Worm (Caenorhabditis elegans) whole organism, L4 larva: Measurements from ENCODE around the gene C34C12.9.

Experiments used
- Y75B8A.6 ChIP-seq: fragments of 200-800 bp; sonication (Bioruptor generic); IDR thresholded peaks from 2 replicates; pipeline ENCODE4 v1.3.6; 2022; ENCODE audit warnings: missing genetic modification reagents, missing genetic modification characterization, missing compliant biosample characterization
- aly-2 ChIP-seq: sonication (generic microtip); optimal IDR thresholded peaks from 2 replicates; lab custom pipeline; 2018; ENCODE audit warnings: missing biosample characterization, missing genetic modification characterization
- nhr-237 ChIP-seq: sonication (generic microtip); optimal IDR thresholded peaks from 2 replicates; lab custom pipeline; 2017; ENCODE audit warnings: missing biosample characterization, missing genetic modification characterization
- nhr-25 ChIP-seq: sonication (generic microtip); optimal IDR thresholded peaks from 2 replicates; lab custom pipeline; 2017; ENCODE audit warnings: missing genetic modification characterization, mild to moderate bottlenecking, missing compliant biosample characterization, antibody characterized with exemption, moderate library complexity, borderline replicate concordance; ENCODE audit not compliant: insufficient read depth
- nhr-28 ChIP-seq: fragments of 150-350 bp; optimal IDR thresholded peaks from 2 replicates; lab custom pipeline; 2014; ENCODE audit warnings: missing biosample characterization, missing genetic modification characterization
- tra-1 ChIP-seq: fragments of 200-800 bp; sonication (Bioruptor generic); IDR thresholded peaks from 2 replicates; pipeline ENCODE4 v1.3.6; 2022; ENCODE audit warnings: missing genetic modification reagents, missing genetic modification characterization, missing compliant biosample characterization
- ztf-11 ChIP-seq: fragments of 150-350 bp; optimal IDR thresholded peaks from 2 replicates; lab custom pipeline; 2014; ENCODE audit warnings: missing biosample characterization, missing genetic modification characterization
- ztf-7 ChIP-seq: fragments of 150-350 bp; optimal IDR thresholded peaks from 2 replicates; lab custom pipeline; 2014; ENCODE audit warnings: missing biosample characterization, missing genetic modification characterization

DNA sequence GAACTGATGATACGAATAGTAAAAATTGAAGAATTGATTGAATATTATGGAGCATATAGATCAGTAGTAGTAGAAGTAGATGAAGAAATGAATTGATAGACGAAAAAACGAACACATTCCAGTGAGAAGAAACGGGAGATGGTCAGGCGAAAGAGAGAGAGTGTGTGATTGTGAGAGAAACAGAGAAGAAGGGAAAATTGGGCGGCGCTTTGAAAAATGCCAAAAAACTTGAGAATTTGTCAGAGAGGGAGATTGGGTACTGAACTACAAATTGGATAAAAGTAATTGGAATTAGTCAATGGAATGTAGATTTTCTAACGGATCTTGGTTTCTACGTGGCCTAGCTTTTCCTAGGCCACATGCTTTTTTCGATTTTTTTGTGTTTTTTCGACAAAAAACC is 12.9 kb upstream of the C34C12.9 start, which contains the start of gene C34C12.7:
- no peak for TF ChIP-seq aly-2 (tag; lab: Kevin White, UChicago)
- TF ChIP-seq Y75B8A.6 (GFP tag; lab: Robert Waterston, UW), result no peak
- TF ChIP-seq nhr-237 (tag; lab: Kevin White, UChicago), result no peak
- TF ChIP-seq nhr-25 (tag; lab: Kevin White, UChicago), result no peak
- peak; percentile 13 for TF ChIP-seq nhr-28 (tag; lab: Kevin White, UChicago)
- TF ChIP-seq ztf-11 (tag; lab: Kevin White, UChicago), result no peak
- TF ChIP-seq ztf-7, result no peak
- no peak for TF ChIP-seq tra-1 (GFP tag; lab: Robert Waterston, UW)
